Fruit fly (Drosophila melanogaster) whole organism, adult: ENCODE data around the gene CG18746.

Experiments used
- CG1620 ChIP-seq: fragments of 200-800 bp; sonication (Bioruptor generic); optimal IDR thresholded peaks from 2 replicates; lab custom pipeline; 2016; ENCODE audit warnings: missing biosample characterization, missing genetic modification characterization
- CG5204 ChIP-seq: fragments of 200-800 bp; sonication (Bioruptor generic); optimal IDR thresholded peaks from 2 replicates; lab custom pipeline; 2016; ENCODE audit warnings: missing biosample characterization, missing genetic modification characterization
- CG7101 ChIP-seq: fragments of 200-800 bp; sonication (Bioruptor generic); optimal IDR thresholded peaks from 2 replicates; lab custom pipeline; 2018; ENCODE audit warnings: missing biosample characterization, mild to moderate bottlenecking, missing genetic modification characterization, moderate library complexity
- kay ChIP-seq: fragments of 200-800 bp; sonication (Bioruptor generic); peaks from one replicate; lab custom pipeline; 2016; ENCODE audit warnings: missing biosample characterization, missing genetic modification characterization, borderline replicate concordance
- pad ChIP-seq: fragments of 200-800 bp; sonication (Bioruptor generic); optimal IDR thresholded peaks from 3 replicates; lab custom pipeline; 2017; ENCODE audit warnings: missing biosample characterization, missing genetic modification characterization, mild to moderate bottlenecking, moderate library complexity, missing genetic modification reagents
- tj ChIP-seq: fragments of 200-800 bp; sonication (Bioruptor generic); optimal IDR thresholded peaks from 3 replicates; lab custom pipeline; 2017; ENCODE audit warnings: missing biosample characterization, mild to moderate bottlenecking, missing genetic modification characterization, moderate library complexity
- toe ChIP-seq: fragments of 200-800 bp; sonication (Bioruptor generic); optimal IDR thresholded peaks from 2 replicates; lab custom pipeline; 2016; ENCODE audit warnings: missing biosample characterization, missing genetic modification characterization

DNA sequence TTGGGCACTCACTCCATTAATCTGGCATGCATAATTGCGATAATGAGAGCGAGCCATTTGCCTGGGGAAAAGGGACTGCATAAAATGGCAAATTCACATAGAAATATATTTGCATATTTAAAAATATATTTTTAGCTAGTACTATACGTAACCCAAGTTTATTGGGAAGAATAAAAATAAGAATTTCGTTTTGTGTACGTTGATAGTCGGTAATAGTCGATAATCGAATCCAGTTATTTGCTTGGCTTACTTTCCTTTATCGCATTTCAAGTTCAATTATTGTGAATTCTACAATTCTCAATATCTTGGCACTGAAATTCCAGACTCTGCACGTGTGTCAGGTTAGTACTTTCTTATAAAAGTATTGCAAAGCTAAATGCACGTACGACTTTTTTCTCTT is 12.7 kb upstream of the CG18746 start, which contains the start of gene CG3014:
- TF ChIP-seq tj (no peak), CG5204 (GFP tag; lab: Kevin White, UChicago) (no peak), toe (no peak), pad (GFP tag; lab: Kevin White, UChicago) (no peak), CG7101 (no peak), CG1620 (GFP tag; lab: Kevin White, UChicago) (no peak), kay (no peak)
